Worm (Caenorhabditis elegans) whole organism, L2 larva: ENCODE data around the gene srx-46.

ENCODE experiments used
- C34F6.9 ChIP-seq: fragments of 150-350 bp; optimal IDR thresholded peaks from 2 replicates; lab custom pipeline; 2014; ENCODE audit warnings: missing biosample characterization, missing genetic modification characterization
- F13H6.1 ChIP-seq: sonication (generic microtip); optimal IDR thresholded peaks from 2 replicates; lab custom pipeline; 2016; ENCODE audit warnings: missing genetic modification characterization, missing compliant biosample characterization
- R02D3.7 ChIP-seq: fragments of 150-350 bp; optimal IDR thresholded peaks from 2 replicates; lab custom pipeline; 2014; ENCODE audit warnings: missing biosample characterization, missing genetic modification characterization
- Y55F3AM.14 ChIP-seq: fragments of 200-800 bp; sonication (Bioruptor generic); optimal IDR thresholded peaks from 2 replicates; lab custom pipeline; 2018; ENCODE audit warnings: mild to moderate bottlenecking, missing genetic modification characterization, missing compliant biosample characterization
- ZK546.5 ChIP-seq: sonication (generic microtip); optimal IDR thresholded peaks from 2 replicates; lab custom pipeline; 2017; ENCODE audit warnings: missing biosample characterization, missing genetic modification characterization
- alr-1 ChIP-seq: fragments of 150-350 bp; optimal IDR thresholded peaks from 2 replicates; lab custom pipeline; 2014; ENCODE audit warnings: missing biosample characterization, missing genetic modification characterization
- aly-2 ChIP-seq: fragments of 150-350 bp; optimal IDR thresholded peaks from 2 replicates; lab custom pipeline; 2014; ENCODE audit warnings: missing biosample characterization, missing genetic modification characterization
- ama-1 ChIP-seq: fragments of 150-350 bp; optimal IDR thresholded peaks from 2 replicates; lab custom pipeline; 2018; ENCODE audit warnings: inconsistent platforms
- blmp-1 ChIP-seq: sonication (generic microtip); optimal IDR thresholded peaks from 2 replicates; lab custom pipeline; 2017; ENCODE audit warnings: missing genetic modification characterization, mild to moderate bottlenecking, missing compliant biosample characterization, antibody characterized with exemption, moderate library complexity; ENCODE audit not compliant: insufficient read depth
- ceh-16 ChIP-seq: fragments of 150-350 bp; optimal IDR thresholded peaks from 2 replicates; lab custom pipeline; 2014; ENCODE audit warnings: missing biosample characterization, missing genetic modification characterization
- ceh-82 ChIP-seq: fragments of 150-350 bp; optimal IDR thresholded peaks from 2 replicates; lab custom pipeline; 2014; ENCODE audit warnings: missing biosample characterization, missing genetic modification characterization
- crh-2 ChIP-seq: sonication (generic microtip); optimal IDR thresholded peaks from 2 replicates; lab custom pipeline; 2017; ENCODE audit warnings: missing biosample characterization, missing genetic modification characterization
- dmd-4 ChIP-seq: sonication (generic microtip); optimal IDR thresholded peaks from 2 replicates; lab custom pipeline; 2017; ENCODE audit warnings: missing biosample characterization, missing genetic modification characterization
- egl-27 ChIP-seq: sonication (generic microtip); optimal IDR thresholded peaks from 3 replicates; lab custom pipeline; 2017; ENCODE audit warnings: missing biosample characterization, missing genetic modification reagents, missing genetic modification characterization
- elt-1 ChIP-seq: fragments of 150-350 bp; optimal IDR thresholded peaks from 2 replicates; lab custom pipeline; 2014; ENCODE audit warnings: missing biosample characterization, missing genetic modification characterization
- elt-3 ChIP-seq: sonication (generic microtip); optimal IDR thresholded peaks from 2 replicates; lab custom pipeline; 2017; ENCODE audit warnings: missing biosample characterization, missing genetic modification characterization
- fos-1 ChIP-seq: fragments of 150-350 bp; optimal IDR thresholded peaks from 2 replicates; lab custom pipeline; 2014; ENCODE audit warnings: missing biosample characterization, missing genetic modification characterization
- gmeb-1 ChIP-seq: fragments of 150-350 bp; optimal IDR thresholded peaks from 2 replicates; lab custom pipeline; 2014; ENCODE audit warnings: missing biosample characterization, missing genetic modification characterization
- lin-11 ChIP-seq: fragments of 150-350 bp; sonication (generic microtip); optimal IDR thresholded peaks from 2 replicates; lab custom pipeline; 2014; ENCODE audit warnings: missing biosample characterization, missing genetic modification characterization, inconsistent platforms, mixed read lengths
- lin-13 ChIP-seq: fragments of 150-350 bp; optimal IDR thresholded peaks from 2 replicates; lab custom pipeline; 2014; ENCODE audit warnings: missing biosample characterization, missing genetic modification reagents, missing genetic modification characterization
- lin-39 ChIP-seq: fragments of 150-350 bp; optimal IDR thresholded peaks from 2 replicates; lab custom pipeline; 2014; ENCODE audit warnings: missing biosample characterization, missing genetic modification reagents, missing genetic modification characterization
- lsy-2 ChIP-seq, 2 experiments: fragments of 150-350 bp in 1 of 2; sonication (generic microtip) in 1 of 2; optimal IDR thresholded peaks; 2 replicates each; lab custom pipeline; 2014 to 2017; ENCODE audit warnings: missing biosample characterization in 2 of 2, missing genetic modification characterization in 2 of 2
- mab-5 ChIP-seq: fragments of 150-350 bp; optimal IDR thresholded peaks from 2 replicates; lab custom pipeline; 2014; ENCODE audit warnings: missing biosample characterization, missing genetic modification characterization
- mbf-1 ChIP-seq: sonication (generic microtip); optimal IDR thresholded peaks from 2 replicates; lab custom pipeline; 2017; ENCODE audit warnings: missing biosample characterization, missing genetic modification characterization
- mdl-1 ChIP-seq, 2 experiments: fragments of 150-350 bp in 1 of 2; sonication (generic microtip) in 1 of 2; optimal IDR thresholded peaks; 2 replicates each; lab custom pipeline; 2017; ENCODE audit warnings: missing biosample characterization in 2 of 2, missing genetic modification characterization in 2 of 2
- nhr-10 ChIP-seq: sonication (generic microtip); optimal IDR thresholded peaks from 2 replicates; lab custom pipeline; 2017; ENCODE audit warnings: missing biosample characterization, missing genetic modification characterization
- nhr-11 ChIP-seq: fragments of 150-350 bp; optimal IDR thresholded peaks from 2 replicates; lab custom pipeline; 2014; ENCODE audit warnings: missing biosample characterization, missing genetic modification characterization
- nhr-12 ChIP-seq: fragments of 150-350 bp; optimal IDR thresholded peaks from 2 replicates; lab custom pipeline; 2014; ENCODE audit warnings: missing biosample characterization, missing genetic modification characterization
- nhr-129 ChIP-seq: fragments of 150-350 bp; optimal IDR thresholded peaks from 2 replicates; lab custom pipeline; 2014; ENCODE audit warnings: missing biosample characterization, missing genetic modification characterization
- nhr-21 ChIP-seq: fragments of 150-350 bp; optimal IDR thresholded peaks from 2 replicates; lab custom pipeline; 2014; ENCODE audit warnings: missing biosample characterization, missing genetic modification characterization
- nhr-237 ChIP-seq: fragments of 150-350 bp; optimal IDR thresholded peaks from 2 replicates; lab custom pipeline; 2014; ENCODE audit warnings: missing biosample characterization, missing genetic modification characterization
- nhr-25 ChIP-seq: fragments of 150-350 bp; sonication (generic microtip); optimal IDR thresholded peaks from 3 replicates; lab custom pipeline; 2014; ENCODE audit warnings: missing biosample characterization, missing genetic modification characterization
- nhr-6 ChIP-seq: fragments of 150-350 bp; optimal IDR thresholded peaks from 2 replicates; lab custom pipeline; 2014; ENCODE audit warnings: missing biosample characterization, missing genetic modification characterization
- nhr-77 ChIP-seq: fragments of 150-350 bp; optimal IDR thresholded peaks from 2 replicates; lab custom pipeline; 2014; ENCODE audit warnings: missing biosample characterization, missing genetic modification characterization
- peb-1 ChIP-seq: fragments of 150-350 bp; optimal IDR thresholded peaks from 2 replicates; lab custom pipeline; 2014; ENCODE audit warnings: missing biosample characterization, missing genetic modification characterization
- sem-4 ChIP-seq: fragments of 150-350 bp; optimal IDR thresholded peaks from 2 replicates; lab custom pipeline; 2014; ENCODE audit warnings: missing biosample characterization, missing genetic modification reagents, missing genetic modification characterization
- skn-1 ChIP-seq: sonication (generic microtip); optimal IDR thresholded peaks from 2 replicates; lab custom pipeline; 2017; ENCODE audit warnings: missing biosample characterization, missing genetic modification characterization
- sma-3 ChIP-seq: sonication (generic microtip); optimal IDR thresholded peaks from 2 replicates; lab custom pipeline; 2016; ENCODE audit warnings: missing genetic modification reagents, missing genetic modification characterization, missing compliant biosample characterization
- snpc-4 ChIP-seq: fragments of 150-350 bp; optimal IDR thresholded peaks from 2 replicates; lab custom pipeline; 2014; ENCODE audit warnings: missing biosample characterization, missing genetic modification characterization
- unc-39 ChIP-seq: fragments of 150-350 bp; optimal IDR thresholded peaks from 2 replicates; lab custom pipeline; 2014; ENCODE audit warnings: missing biosample characterization, missing genetic modification characterization
- unc-55 ChIP-seq: fragments of 150-350 bp; sonication (generic microtip); optimal IDR thresholded peaks from 3 replicates; lab custom pipeline; 2014; ENCODE audit warnings: missing biosample characterization, missing genetic modification reagents, missing genetic modification characterization
- unc-62 ChIP-seq: fragments of 150-350 bp; optimal IDR thresholded peaks from 2 replicates; lab custom pipeline; 2014; ENCODE audit warnings: missing biosample characterization, missing genetic modification reagents, missing genetic modification characterization
- zag-1 ChIP-seq: fragments of 150-350 bp; optimal IDR thresholded peaks from 2 replicates; lab custom pipeline; 2014; ENCODE audit warnings: missing biosample characterization, missing genetic modification characterization
- ztf-1 ChIP-seq: fragments of 200-800 bp; sonication (Bioruptor generic); conservative IDR thresholded peaks from 2 replicates; pipeline ENCODE4 v1.3.6; 2022; ENCODE audit warnings: missing genetic modification characterization, missing compliant biosample characterization
- ztf-11 ChIP-seq: sonication (generic microtip); optimal IDR thresholded peaks from 2 replicates; lab custom pipeline; 2017; ENCODE audit warnings: missing biosample characterization, missing genetic modification characterization
- ztf-4 ChIP-seq: fragments of 150-350 bp; optimal IDR thresholded peaks from 2 replicates; lab custom pipeline; 2014; ENCODE audit warnings: missing biosample characterization, missing genetic modification characterization

srx-46 gene

ce11 chrV:9342965-9343628 lies 9.9 kb upstream of the srx-46 start:
- TF ChIP-seq lin-11 (tag; lab: Kevin White, UChicago) (no peak), lsy-2 (tag; optimal IDR thresholded peaks at IDR 0.05; lab: Kevin White, UChicago) (peak in 1 of 2 experiments; percentile 17), ceh-16 (no peak), ama-1 (lab: Kevin White, UChicago) (peak; percentile 75), ztf-4 (tag; lab: Kevin White, UChicago) (peak; percentile 27), unc-55 (GFP tag; lab: Kevin White, UChicago) (peak; percentile 1), lin-39 (tag; lab: Kevin White, UChicago) (no peak), unc-62 (no peak), ztf-1 (GFP tag; lab: Robert Waterston, UW) (no peak), mdl-1 (tag; optimal IDR thresholded peaks at IDR 0.05; lab: Kevin White, UChicago) (no peak), unc-39 (tag; lab: Kevin White, UChicago) (no peak), alr-1 (tag; lab: Kevin White, UChicago) (no peak), gmeb-1 (tag; lab: Kevin White, UChicago) (peak; percentile 29), elt-3 (tag; lab: Kevin White, UChicago) (no peak), mab-5 (no peak), skn-1 (tag; lab: Kevin White, UChicago) (no peak)

ce11 chrV:9343629-9344624 lies 9.1 kb upstream of the srx-46 start, which contains the start of gene tos-1:
tos-1 (minus strand) TSS chrV:9344203.
- TF ChIP-seq aly-2 (tag; lab: Kevin White, UChicago) (peak; percentile 43), alr-1 (tag; lab: Kevin White, UChicago) (no peak), C34F6.9 (tag; lab: Kevin White, UChicago) (peak; percentile 99), peb-1 (tag; lab: Kevin White, UChicago) (no peak), nhr-237 (tag; lab: Kevin White, UChicago) (peak; percentile 71), nhr-25 (tag; lab: Kevin White, UChicago) (peak; percentile 98), egl-27 (tag; lab: Kevin White, UChicago) (peak; percentile 95), mab-5 (peak; percentile 96), zag-1 (peak; percentile 94), sma-3 (GFP tag; lab: Kevin White, UChicago) (peak; percentile 100), nhr-21 (tag; lab: Kevin White, UChicago) (peak; percentile 98), crh-2 (tag; lab: Kevin White, UChicago) (peak; percentile 98), elt-1 (no peak), nhr-129 (tag; lab: Kevin White, UChicago) (peak; percentile 95), snpc-4 (peak; percentile 50), Y55F3AM.14 (peak; percentile 98), nhr-10 (tag; lab: Kevin White, UChicago) (peak; percentile 86), fos-1 (peak; percentile 95), unc-39 (tag; lab: Kevin White, UChicago) (peak; percentile 51), ztf-11 (peak; percentile 32), lin-39 (tag; lab: Kevin White, UChicago) (peak; percentile 59), unc-55 (GFP tag; lab: Kevin White, UChicago) (peak; percentile 91), skn-1 (tag; lab: Kevin White, UChicago) (no peak), nhr-11 (peak; percentile 79), ceh-16 (peak; percentile 61), mbf-1 (tag; lab: Kevin White, UChicago) (no peak), ztf-4 (tag; lab: Kevin White, UChicago) (peak; percentile 91), F13H6.1 (tag; lab: Kevin White, UChicago) (peak; percentile 99), ama-1 (lab: Kevin White, UChicago) (peak; percentile 99), dmd-4 (tag; lab: Kevin White, UChicago) (no peak), elt-3 (tag; lab: Kevin White, UChicago) (no peak), R02D3.7 (tag; lab: Kevin White, UChicago) (peak; percentile 64), ztf-1 (GFP tag; lab: Robert Waterston, UW) (peak; percentile 94; the same call in 1 of the 2 replicates), nhr-77 (peak; percentile 88), lsy-2 (tag; optimal IDR thresholded peaks at IDR 0.05; lab: Kevin White, UChicago) (peak; percentile 91 to 95), mdl-1 (tag; optimal IDR thresholded peaks at IDR 0.05; lab: Kevin White, UChicago) (peak; percentile 98 to 99), lin-11 (tag; lab: Kevin White, UChicago) (peak; percentile 74), ceh-82 (tag; lab: Kevin White, UChicago) (peak; percentile 82), nhr-12 (tag; lab: Kevin White, UChicago) (no peak), ZK546.5 (tag; lab: Kevin White, UChicago) (peak; percentile 70), unc-62 (peak; percentile 74), gmeb-1 (tag; lab: Kevin White, UChicago) (peak; percentile 92), blmp-1 (tag; lab: Kevin White, UChicago) (peak; percentile 89), nhr-6 (peak; percentile 96), sem-4 (tag; lab: Kevin White, UChicago) (peak; percentile 96), lin-13 (GFP tag; lab: Kevin White, UChicago) (peak; percentile 93)
